Worm (Caenorhabditis elegans) whole organism, young adult: ENCODE results near the gene rgl-1.

ENCODE experiments used
- B0019.2 ChIP-seq: fragments of 200-800 bp; sonication (Bioruptor generic); conservative IDR thresholded peaks from 2 replicates; pipeline ENCODE4 v1.3.6; 2022; ENCODE audit warnings: missing genetic modification reagents, missing genetic modification characterization, missing compliant biosample characterization
- B0336.3 ChIP-seq: fragments of 200-800 bp; sonication (Bioruptor generic); IDR thresholded peaks from 2 replicates; pipeline ENCODE4 v1.3.6; 2022; ENCODE audit warnings: missing genetic modification characterization, missing compliant biosample characterization
- C17E4.6 ChIP-seq: fragments of 200-800 bp; sonication (Bioruptor generic); IDR thresholded peaks from 2 replicates; pipeline ENCODE4 v1.3.6; 2022; ENCODE audit warnings: missing genetic modification reagents, missing genetic modification characterization, missing compliant biosample characterization
- Y56A3A.18 ChIP-seq: fragments of 200-800 bp; sonication (Bioruptor generic); IDR thresholded peaks from 2 replicates; pipeline ENCODE4 v1.3.6; 2022; ENCODE audit warnings: missing genetic modification reagents, missing genetic modification characterization, missing compliant biosample characterization
- ama-1 ChIP-seq, 3 experiments: fragments of 150-350 bp in 1 of 3; sonication (generic microtip) in 2 of 3; optimal IDR thresholded peaks; 2 replicates each; lab custom pipeline; 2014 to 2018; ENCODE audit warnings: missing biosample characterization in 2 of 3, missing genetic modification characterization in 2 of 3, missing genetic modification reagents in 2 of 3
- efl-1 ChIP-seq: fragments of 150-350 bp; optimal IDR thresholded peaks from 2 replicates; lab custom pipeline; 2014; ENCODE audit warnings: missing biosample characterization, missing genetic modification reagents, missing genetic modification characterization
- madf-6 ChIP-seq: fragments of 200-800 bp; sonication (Bioruptor generic); IDR thresholded peaks from 2 replicates; pipeline ENCODE4 v1.3.6; 2022; ENCODE audit warnings: missing genetic modification reagents, missing genetic modification characterization, missing compliant biosample characterization
- nhr-90 ChIP-seq: sonication (generic microtip); optimal IDR thresholded peaks from 2 replicates; lab custom pipeline; 2016; ENCODE audit warnings: missing genotype, mild to moderate bottlenecking, missing genetic modification characterization, missing compliant biosample characterization
- repo-1 ChIP-seq: sonication (generic microtip); optimal IDR thresholded peaks from 2 replicates; lab custom pipeline; 2017; ENCODE audit warnings: mild to moderate bottlenecking, missing genetic modification characterization, missing compliant biosample characterization
- sea-2 ChIP-seq: fragments of 200-800 bp; sonication (Bioruptor generic); IDR thresholded peaks from 2 replicates; pipeline ENCODE4 v1.3.6; 2022; ENCODE audit warnings: missing genetic modification characterization, missing compliant biosample characterization
- tbx-9 ChIP-seq: sonication (generic microtip); optimal IDR thresholded peaks from 2 replicates; lab custom pipeline; 2016; ENCODE audit warnings: borderline replicate concordance, missing genetic modification characterization, inconsistent platforms, missing compliant biosample characterization
- unc-62 ChIP-seq: fragments of 150-350 bp; optimal IDR thresholded peaks from 2 replicates; lab custom pipeline; 2014; ENCODE audit warnings: missing biosample characterization, missing genetic modification reagents, missing genetic modification characterization

ce11 chrX:3209523-3209922, 10.6 kb downstream of the rgl-1 start, which contains the start of gene F28B4.4:
- TF ChIP-seq B0336.3 (GFP tag; lab: Robert Waterston, UW) (no peak), nhr-90 (tag; lab: Kevin White, UChicago) (no peak), repo-1 (tag; lab: Kevin White, UChicago) (no peak), ama-1 (optimal IDR thresholded peaks at IDR 0.05; lab: Kevin White, UChicago) (no peak), ama-1 (GFP tag; optimal IDR thresholded peaks at IDR 0.05; lab: Kevin White, UChicago) (no peak), C17E4.6 (GFP tag; lab: Robert Waterston, UW) (no peak), B0019.2 (GFP tag; lab: Robert Waterston, UW) (no peak), unc-62 (GFP tag; lab: Kevin White, UChicago) (no peak), Y56A3A.18 (GFP tag; lab: Robert Waterston, UW) (no peak), sea-2 (GFP tag; lab: Robert Waterston, UW) (no peak), madf-6 (GFP tag; lab: Robert Waterston, UW) (no peak), efl-1 (no peak), tbx-9 (no peak)
